Worm (Caenorhabditis elegans) whole organism, L2 larva: ENCODE measurements around the gene F11A5.5.

Experiments used
- ZK546.5 ChIP-seq: sonication (generic microtip); optimal IDR thresholded peaks from 2 replicates; lab custom pipeline; 2017; ENCODE audit warnings: missing biosample characterization, missing genetic modification characterization
- lin-39 ChIP-seq: fragments of 150-350 bp; optimal IDR thresholded peaks from 2 replicates; lab custom pipeline; 2014; ENCODE audit warnings: missing biosample characterization, missing genetic modification reagents, missing genetic modification characterization
- lsy-2 ChIP-seq, 2 experiments: fragments of 150-350 bp in 1 of 2; sonication (generic microtip) in 1 of 2; optimal IDR thresholded peaks; 2 replicates each; lab custom pipeline; 2014 to 2017; ENCODE audit warnings: missing biosample characterization in 2 of 2, missing genetic modification characterization in 2 of 2
- nhr-12 ChIP-seq: fragments of 150-350 bp; optimal IDR thresholded peaks from 2 replicates; lab custom pipeline; 2014; ENCODE audit warnings: missing biosample characterization, missing genetic modification characterization
- unc-62 ChIP-seq: fragments of 150-350 bp; optimal IDR thresholded peaks from 2 replicates; lab custom pipeline; 2014; ENCODE audit warnings: missing biosample characterization, missing genetic modification reagents, missing genetic modification characterization

- TF ChIP-seq lin-39 (no peak), nhr-12 (tag; lab: Kevin White, UChicago) (no peak), unc-62 (no peak), lsy-2 (tag; optimal IDR thresholded peaks at IDR 0.05; lab: Kevin White, UChicago) (no peak), ZK546.5 (tag; lab: Kevin White, UChicago) (no peak)
These were observed 48.5 kb downstream of the F11A5.5 start, which contains the start of gene srh-95 for ce11 chrV:16246579-16246978.
